Fruit fly (Drosophila melanogaster) whole organism, prepupa: ENCODE measurements around the gene CG15530.
A peak's percentile ranks its signal among the peaks of the same experiment; 100 is the strongest.

Source experiments
- Blimp-1 ChIP-seq: fragments of 200-800 bp; sonication (Bioruptor generic); optimal IDR thresholded peaks from 3 replicates; lab custom pipeline; 2017; ENCODE audit warnings: missing biosample characterization, missing genetic modification characterization, mild to moderate bottlenecking, moderate library complexity, missing genetic modification reagents
- CG11902 ChIP-seq: fragments of 200-800 bp; sonication (Bioruptor generic); optimal IDR thresholded peaks from 3 replicates; lab custom pipeline; 2016; ENCODE audit warnings: missing biosample characterization, missing genetic modification characterization
- CG6163 ChIP-seq: fragments of 200-800 bp; sonication (Bioruptor generic); IDR thresholded peaks from 3 replicates; pipeline ENCODE4 v1.3.6; 2022; ENCODE audit warnings: missing biosample characterization, missing genetic modification characterization
- Eip78C ChIP-seq: fragments of 200-800 bp; sonication (Bioruptor generic); peaks from one replicate; lab custom pipeline; 2016; ENCODE audit warnings: missing biosample characterization, missing genetic modification characterization
- dac ChIP-seq: fragments of 200-800 bp; sonication (Bioruptor generic); optimal IDR thresholded peaks from 2 replicates; lab custom pipeline; 2017; ENCODE audit warnings: missing biosample characterization, mild to moderate bottlenecking, missing genetic modification characterization
- lz ChIP-seq: fragments of 200-800 bp; sonication (Bioruptor generic); optimal IDR thresholded peaks from 3 replicates; lab custom pipeline; 2016; ENCODE audit warnings: missing biosample characterization, missing genetic modification characterization

- TF ChIP-seq dac (GFP tag; lab: Kevin White, UChicago) = no peak
- TF ChIP-seq CG6163 (GFP tag; lab: Robert Waterston, UW) = peak; percentile 66
- peak; percentile 65 for TF ChIP-seq lz
- TF ChIP-seq Eip78C (GFP tag; lab: Kevin White, UChicago) = peak; percentile 38
- TF ChIP-seq CG11902 = no peak
- no peak for TF ChIP-seq Blimp-1 (GFP tag; lab: Kevin White, UChicago)
These were observed 43.3 kb upstream of the CG15530 start, which contains the start of gene Tpi for dm6 chr3R:30134063-30135047.
